Worm (Caenorhabditis elegans): ENCODE data around the gene fbxa-55.

The fbxa-55 gene

ce11 chrIII:954553-954952 lies 18.7 kb upstream of the fbxa-55 start, which contains the start of the genes T12B5.15 and T12B5.14:
Gene T12B5.15, minus strand, starts transcription at chrIII:954653.
Gene T12B5.14, plus strand, starts transcription at chrIII:954873.
- TF ChIP-seq sptf-1 (tag; optimal IDR thresholded peaks at IDR 0.05) (no peak), M03D4.4 (tag; optimal IDR thresholded peaks at IDR 0.05) (no peak), zip-8 (tag; optimal IDR thresholded peaks at IDR 0.05) (no peak), lsy-2 (tag; optimal IDR thresholded peaks at IDR 0.05) (no peak), nhr-76 (tag; optimal IDR thresholded peaks at IDR 0.05) (no peak), nhr-28 (tag; optimal IDR thresholded peaks at IDR 0.05) (no peak), ceh-43 (GFP tag; optimal IDR thresholded peaks at IDR 0.05) (no peak), lin-13 (tag; optimal IDR thresholded peaks at IDR 0.05) (no peak), ceh-39 (tag; optimal IDR thresholded peaks at IDR 0.05) (no peak), nhr-237 (tag; optimal IDR thresholded peaks at IDR 0.05) (no peak), elt-3 (tag; optimal IDR thresholded peaks at IDR 0.05) (no peak), lin-32 (GFP tag; optimal IDR thresholded peaks at IDR 0.05) (no peak), nhr-2 (tag; optimal IDR thresholded peaks at IDR 0.05) (no peak), mls-2 (tag; optimal IDR thresholded peaks at IDR 0.05) (no peak), snpc-4 (tag; optimal IDR thresholded peaks at IDR 0.05) (no peak), cnd-1 (tag; optimal IDR thresholded peaks at IDR 0.05) (no peak), mep-1 (tag; optimal IDR thresholded peaks at IDR 0.05) (no peak), bed-3 (GFP tag; optimal IDR thresholded peaks at IDR 0.05) (no peak)

ce11 chrIII:952184-952583 lies 16.3 kb upstream of the fbxa-55 start, which contains the start of gene fbxa-10:
Gene fbxa-10, plus strand, starts transcription at chrIII:952390.
- TF ChIP-seq ces-1 (GFP tag; optimal IDR thresholded peaks at IDR 0.05) (peak; percentile 52), unc-120 (tag; optimal IDR thresholded peaks at IDR 0.05; ENCODE audit: poor library complexity, severe bottlenecking) (peak; percentile 68), lin-32 (GFP tag; optimal IDR thresholded peaks at IDR 0.05) (no peak)

DNA sequence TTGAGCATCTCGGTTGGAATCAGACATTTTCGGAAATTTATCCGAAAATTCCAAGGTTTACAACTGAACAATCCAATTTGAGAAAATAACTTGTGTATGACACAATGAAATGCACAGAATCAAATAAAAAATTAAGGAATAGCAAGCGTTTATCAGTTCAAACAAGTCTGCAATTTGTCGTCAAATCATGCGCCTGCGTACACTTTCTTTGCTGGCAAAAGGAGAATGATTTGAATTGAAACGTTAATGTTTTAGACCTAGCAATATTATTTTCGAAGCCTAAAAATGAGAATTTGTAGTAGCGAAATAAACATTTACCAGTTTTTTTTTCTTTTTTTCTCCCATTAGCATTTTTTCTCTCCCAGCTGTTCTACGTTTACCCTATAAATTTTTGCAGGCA lies 14.6 kb upstream of the fbxa-55 start, which contains the start of the genes fbxa-67 and fbxa-11:
Gene fbxa-67 (minus strand): TSS at position 199 of the 400 bp plus-strand sequence.
Gene fbxa-11 (plus strand): TSS at position 398 of the 400 bp plus-strand sequence.
- TF ChIP-seq lsy-2 (tag; optimal IDR thresholded peaks at IDR 0.05) = no peak
- peak; percentile 11 for TF ChIP-seq ces-1 (GFP tag; optimal IDR thresholded peaks at IDR 0.05)

- no peak for TF ChIP-seq lin-32 (GFP tag; optimal IDR thresholded peaks at IDR 0.05)
- TF ChIP-seq elt-3 (tag; optimal IDR thresholded peaks at IDR 0.05) = no peak
- no peak for TF ChIP-seq hlh-1 (tag; optimal IDR thresholded peaks at IDR 0.05)
- no peak for TF ChIP-seq unc-39 (tag; optimal IDR thresholded peaks at IDR 0.05)
- TF ChIP-seq nhr-2 (tag; optimal IDR thresholded peaks at IDR 0.05) = no peak
- no peak for TF ChIP-seq unc-120 (tag; optimal IDR thresholded peaks at IDR 0.05; ENCODE audit: poor library complexity, severe bottlenecking)
- TF ChIP-seq pha-4 (tag; optimal IDR thresholded peaks at IDR 0.05) = no peak
Observed at ce11 chrIII:946250-946725, 10.4 kb upstream of the fbxa-55 start, which contains the start of gene fbxa-60. Gene fbxa-60, minus strand, starts transcription at chrIII:946300.

DNA sequence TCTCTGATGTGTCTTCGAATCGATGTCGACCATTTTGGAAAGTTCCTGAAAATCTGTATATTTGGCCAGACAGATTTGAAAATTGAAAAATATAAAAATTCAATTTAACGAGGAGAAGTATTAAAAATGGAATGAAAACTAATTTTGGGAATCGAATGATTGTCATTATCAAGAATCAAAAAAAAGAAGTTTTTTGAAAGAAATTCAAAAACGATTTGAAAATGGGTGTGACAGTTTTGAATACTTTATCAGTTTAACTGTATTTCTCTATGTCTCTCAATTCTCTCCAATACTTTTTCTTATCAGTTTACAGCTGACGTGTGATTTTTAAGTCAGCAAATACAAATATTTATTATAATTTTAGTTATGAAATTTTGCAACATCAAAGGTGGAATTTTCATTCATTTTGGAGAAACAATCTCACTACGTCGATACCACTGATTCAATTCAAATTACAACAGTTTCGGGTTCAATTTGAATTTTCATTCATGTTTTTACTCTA lies 7.6 kb upstream of the fbxa-55 start, which contains the start of gene fbxa-59:
Gene fbxa-59 (minus strand): TSS at position 51 of the 502 bp plus-strand sequence.
- TF ChIP-seq sptf-1 (tag; optimal IDR thresholded peaks at IDR 0.05) = no peak
- no peak for TF ChIP-seq lsy-2 (tag; optimal IDR thresholded peaks at IDR 0.05)
- no peak for TF ChIP-seq nhr-237 (tag; optimal IDR thresholded peaks at IDR 0.05)
- TF ChIP-seq nhr-2 (tag; optimal IDR thresholded peaks at IDR 0.05) = no peak
- TF ChIP-seq ceh-83 (GFP tag; optimal IDR thresholded peaks at IDR 0.05) = no peak
- TF ChIP-seq elt-3 (tag; optimal IDR thresholded peaks at IDR 0.05) = no peak
- TF ChIP-seq ces-1 (GFP tag; optimal IDR thresholded peaks at IDR 0.05) = no peak
- TF ChIP-seq drap-1 (GFP tag; optimal IDR thresholded peaks at IDR 0.05) = no peak
- TF ChIP-seq nhr-12 (tag; optimal IDR thresholded peaks at IDR 0.05) = no peak

DNA sequence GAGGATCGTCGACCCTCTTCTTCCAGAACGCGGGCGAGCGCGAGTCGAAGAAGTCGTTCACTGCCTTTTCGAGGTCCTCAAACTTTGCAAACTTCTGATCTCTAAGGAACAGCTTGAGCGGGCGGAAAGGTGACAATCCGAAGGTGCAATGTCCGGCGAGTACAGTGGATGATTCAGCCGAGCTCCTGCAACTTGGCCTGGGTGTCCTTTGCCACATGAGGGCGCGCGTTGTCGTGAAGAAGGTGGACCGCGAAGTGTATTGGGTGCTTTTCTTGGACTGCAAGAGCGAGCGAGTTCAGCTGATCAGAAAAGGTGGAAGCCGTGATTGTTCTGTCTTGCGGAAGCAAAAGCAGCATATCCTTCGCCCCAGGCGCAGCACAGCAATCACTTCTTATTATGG lies 6.1 kb upstream of the fbxa-55 start:
- TF ChIP-seq ham-2 (GFP tag; optimal IDR thresholded peaks at IDR 0.05) (no peak), pha-4 (tag; optimal IDR thresholded peaks at IDR 0.05) (no peak), snpc-4 (tag; optimal IDR thresholded peaks at IDR 0.05) (no peak), nhr-237 (tag; optimal IDR thresholded peaks at IDR 0.05) (no peak), M03D4.4 (tag; optimal IDR thresholded peaks at IDR 0.05) (no peak), nhr-12 (tag; optimal IDR thresholded peaks at IDR 0.05) (no peak), unc-120 (tag; optimal IDR thresholded peaks at IDR 0.05; ENCODE audit: poor library complexity, severe bottlenecking) (no peak)
